Worm (Caenorhabditis elegans) whole organism, L2 larva: ENCODE measurements around the gene set-8.

Experiments
- mbf-1 ChIP-seq: sonication (generic microtip); optimal IDR thresholded peaks from 2 replicates; lab custom pipeline; 2017; ENCODE audit warnings: missing biosample characterization, missing genetic modification characterization
- nhr-11 ChIP-seq: fragments of 150-350 bp; optimal IDR thresholded peaks from 2 replicates; lab custom pipeline; 2014; ENCODE audit warnings: missing biosample characterization, missing genetic modification characterization
- ztf-11 ChIP-seq: sonication (generic microtip); optimal IDR thresholded peaks from 2 replicates; lab custom pipeline; 2017; ENCODE audit warnings: missing biosample characterization, missing genetic modification characterization

DNA sequence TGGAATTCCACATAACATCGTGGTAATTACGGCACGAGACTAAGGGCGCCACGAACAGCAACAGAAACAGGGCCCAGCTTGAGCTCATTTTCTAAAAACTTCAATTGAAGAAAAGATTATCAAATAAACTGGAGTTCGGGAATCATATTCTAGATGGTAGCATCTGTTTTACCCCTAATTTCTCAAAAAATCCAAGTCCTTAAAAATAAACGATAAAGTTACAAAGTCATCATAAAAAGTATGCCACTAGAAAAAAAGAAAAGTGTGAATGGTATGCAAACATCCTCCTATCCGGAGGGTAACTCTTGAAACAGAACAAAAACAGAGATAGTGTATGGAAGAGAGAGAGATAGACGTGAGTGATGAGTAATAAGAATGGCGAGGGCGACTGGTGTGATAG is 30.8 kb downstream of the set-8 start, which contains the start of gene efn-3:
- no peak for TF ChIP-seq ztf-11 (tag; lab: Kevin White, UChicago)
- TF ChIP-seq mbf-1 (tag; lab: Kevin White, UChicago) = no peak
- TF ChIP-seq nhr-11 (tag; lab: Kevin White, UChicago) = no peak
